Fruit fly (Drosophila melanogaster) whole organism, embryonic: Measurements from ENCODE around the gene Cyp4ac2.

ENCODE experiments used
- ATbp ChIP-seq: fragments of 200-800 bp; sonication (Bioruptor generic); optimal IDR thresholded peaks from 2 replicates; lab custom pipeline; 2017; ENCODE audit warnings: missing biosample characterization, mild to moderate bottlenecking, missing genetic modification characterization, missing genetic modification reagents
- B-H1 ChIP-seq: fragments of 200-800 bp; sonication (Bioruptor generic); IDR thresholded peaks from 3 replicates; pipeline ENCODE4 v1.3.6; 2022; ENCODE audit warnings: missing biosample characterization, missing genetic modification characterization
- Bteb2 ChIP-seq: fragments of 200-800 bp; sonication (Bioruptor generic); optimal IDR thresholded peaks from 2 replicates; lab custom pipeline; 2016; ENCODE audit warnings: missing biosample characterization, missing genetic modification characterization
- CG11723 ChIP-seq: fragments of 200-800 bp; sonication (Bioruptor generic); optimal IDR thresholded peaks from 2 replicates; lab custom pipeline; 2017; ENCODE audit warnings: missing biosample characterization, mild to moderate bottlenecking, missing genetic modification characterization
- CG1647 ChIP-seq: fragments of 200-800 bp; sonication (Bioruptor generic); optimal IDR thresholded peaks from 3 replicates; lab custom pipeline; 2016; ENCODE audit warnings: missing biosample characterization, missing genetic modification characterization
- CG18764 ChIP-seq: fragments of 200-800 bp; sonication (Bioruptor generic); optimal IDR thresholded peaks from 3 replicates; lab custom pipeline; 2016; ENCODE audit warnings: missing biosample characterization, missing genetic modification characterization
- CG2712 ChIP-seq: fragments of 200-800 bp; optimal IDR thresholded peaks from 3 replicates; lab custom pipeline; 2019; ENCODE audit warnings: missing biosample characterization, mild to moderate bottlenecking, missing genetic modification characterization, moderate library complexity
- CG32532 ChIP-seq: fragments of 200-800 bp; sonication (Bioruptor generic); IDR thresholded peaks from 2 replicates; pipeline ENCODE4 v1.3.6; 2022; ENCODE audit warnings: missing biosample characterization, missing genetic modification characterization
- CG3995 ChIP-seq: fragments of 200-800 bp; sonication (Bioruptor generic); optimal IDR thresholded peaks from 3 replicates; lab custom pipeline; 2016; ENCODE audit warnings: missing biosample characterization, missing genetic modification characterization
- CG42726 ChIP-seq: fragments of 200-800 bp; sonication (Bioruptor generic); IDR thresholded peaks from 2 replicates; pipeline ENCODE4 v1.3.6; 2022; ENCODE audit warnings: missing biosample characterization, missing genetic modification characterization; ENCODE audit not compliant: partially characterized antibody
- CG4820 ChIP-seq: fragments of 200-800 bp; sonication (Bioruptor generic); optimal IDR thresholded peaks from 3 replicates; lab custom pipeline; 2016; ENCODE audit warnings: missing biosample characterization, missing genetic modification characterization
- CG7786 ChIP-seq: fragments of 200-800 bp; sonication (Bioruptor generic); optimal IDR thresholded peaks from 2 replicates; lab custom pipeline; 2016; ENCODE audit warnings: missing biosample characterization, missing genetic modification characterization
- CG9876 ChIP-seq: fragments of 200-800 bp; sonication (Bioruptor generic); optimal IDR thresholded peaks from 2 replicates; lab custom pipeline; 2016; ENCODE audit warnings: missing biosample characterization, missing genetic modification characterization
- Dbx ChIP-seq: fragments of 200-800 bp; sonication (Bioruptor generic); IDR thresholded peaks from 3 replicates; pipeline ENCODE4 v1.3.6; 2022; ENCODE audit warnings: missing biosample characterization, missing genetic modification characterization
- Dek ChIP-seq: fragments of 200-800 bp; sonication (Bioruptor generic); optimal IDR thresholded peaks from 3 replicates; lab custom pipeline; 2019; ENCODE audit warnings: missing biosample characterization, mild to moderate bottlenecking, missing genetic modification characterization, moderate library complexity
- Kr ChIP-seq: fragments of 200-800 bp; sonication (Bioruptor generic); optimal IDR thresholded peaks from 2 replicates; lab custom pipeline; 2017; ENCODE audit warnings: missing biosample characterization, mild to moderate bottlenecking, missing genetic modification characterization
- Lhr ChIP-seq: fragments of 200-800 bp; sonication (Bioruptor generic); optimal IDR thresholded peaks from 3 replicates; lab custom pipeline; 2017; ENCODE audit warnings: mild to moderate bottlenecking, missing biosample characterization, missing genetic modification reagents, missing genetic modification characterization
- Max ChIP-seq: fragments of 200-800 bp; sonication (Bioruptor generic); optimal IDR thresholded peaks from 2 replicates; lab custom pipeline; 2016; ENCODE audit warnings: missing biosample characterization, mild to moderate bottlenecking, missing genetic modification characterization
- NFAT ChIP-seq: fragments of 200-800 bp; sonication (Bioruptor generic); IDR thresholded peaks from 2 replicates; pipeline ENCODE4 v1.3.6; 2022; ENCODE audit warnings: missing biosample characterization, missing genetic modification characterization
- Nf-YB ChIP-seq: fragments of 200-800 bp; sonication (Bioruptor generic); optimal IDR thresholded peaks from 3 replicates; lab custom pipeline; 2019; ENCODE audit warnings: missing biosample characterization, mild to moderate bottlenecking, missing genetic modification characterization, moderate library complexity
- Nf-YC ChIP-seq: fragments of 200-800 bp; optimal IDR thresholded peaks from 3 replicates; lab custom pipeline; 2019; ENCODE audit warnings: missing biosample characterization, mild to moderate bottlenecking, missing genetic modification characterization, moderate library complexity
- Opbp ChIP-seq: fragments of 200-800 bp; sonication (Bioruptor generic); IDR thresholded peaks from 3 replicates; pipeline ENCODE4 v1.3.6; 2022; ENCODE audit warnings: missing biosample characterization, missing genetic modification characterization; ENCODE audit not compliant: partially characterized antibody
- Optix ChIP-seq: fragments of 200-800 bp; sonication (Bioruptor generic); IDR thresholded peaks from 3 replicates; pipeline ENCODE4 v1.3.6; 2022; ENCODE audit warnings: missing biosample characterization, missing genetic modification characterization
- Ssrp ChIP-seq: fragments of 200-800 bp; sonication (Bioruptor generic); optimal IDR thresholded peaks from 2 replicates; lab custom pipeline; 2018; ENCODE audit warnings: missing biosample characterization, mild to moderate bottlenecking, missing genetic modification characterization, moderate library complexity
- Usf ChIP-seq: fragments of 200-800 bp; sonication (Bioruptor generic); optimal IDR thresholded peaks from 2 replicates; lab custom pipeline; 2017; ENCODE audit warnings: missing genotype, missing biosample characterization, missing genetic modification characterization
- ase ChIP-seq: fragments of 200-800 bp; sonication (Bioruptor generic); IDR thresholded peaks from 3 replicates; pipeline ENCODE4 v1.3.6; 2022; ENCODE audit warnings: missing biosample characterization, missing genetic modification characterization
- bbx ChIP-seq: fragments of 200-800 bp; sonication (Bioruptor generic); IDR thresholded peaks from 2 replicates; pipeline ENCODE4 v1.3.6; 2022; ENCODE audit warnings: missing biosample characterization, missing genetic modification characterization; ENCODE audit not compliant: partially characterized antibody
- cad ChIP-seq: fragments of >200 bp; optimal IDR thresholded peaks from 2 replicates; lab custom pipeline; 2017; ENCODE audit warnings: missing biosample characterization, missing genetic modification characterization
- dmrt11E ChIP-seq: fragments of 200-800 bp; sonication (Bioruptor generic); optimal IDR thresholded peaks from 3 replicates; lab custom pipeline; 2018; ENCODE audit warnings: missing biosample characterization, mild to moderate bottlenecking, missing genetic modification characterization, moderate library complexity
- ftz-f1 ChIP-seq: fragments of 200-800 bp; sonication (Bioruptor generic); optimal IDR thresholded peaks from 2 replicates; lab custom pipeline; 2016; ENCODE audit warnings: missing biosample characterization, missing genetic modification characterization
- gcm ChIP-seq: fragments of 200-800 bp; sonication (Bioruptor generic); optimal IDR thresholded peaks from 2 replicates; lab custom pipeline; 2019; ENCODE audit warnings: missing biosample characterization, mild to moderate bottlenecking, missing genetic modification characterization, moderate library complexity
- gem ChIP-seq: fragments of 200-800 bp; sonication (Bioruptor generic); optimal IDR thresholded peaks from 2 replicates; lab custom pipeline; 2019; ENCODE audit warnings: missing biosample characterization, mild to moderate bottlenecking, missing genetic modification characterization, moderate library complexity
- gfzf ChIP-seq: fragments of 200-800 bp; sonication (Bioruptor generic); optimal IDR thresholded peaks from 2 replicates; lab custom pipeline; 2016; ENCODE audit warnings: missing biosample characterization, mild to moderate bottlenecking, missing genetic modification characterization, moderate library complexity
- hkb ChIP-seq, 2 experiments: fragments of 200-800 bp in 1 of 2; fragments of >200 bp in 1 of 2; sonication (Bioruptor generic) in 1 of 2; IDR thresholded peaks in 1 of 2; optimal IDR thresholded peaks in 1 of 2; 2 replicates each; pipeline versions ENCODE4 v1.3.6 to Lab custom; 2017 to 2022; ENCODE audit warnings: missing biosample characterization in 1 of 2, missing genetic modification characterization in 1 of 2
- inv ChIP-seq: fragments of 200-800 bp; sonication (Bioruptor generic); IDR thresholded peaks from 2 replicates; pipeline ENCODE4 v1.3.6; 2022; ENCODE audit warnings: missing biosample characterization, missing genetic modification characterization; ENCODE audit not compliant: partially characterized antibody
- kay ChIP-seq: fragments of 200-800 bp; sonication (Bioruptor generic); optimal IDR thresholded peaks from 2 replicates; lab custom pipeline; 2016; ENCODE audit warnings: missing biosample characterization, missing genetic modification characterization
- lab ChIP-seq: fragments of 200-800 bp; sonication (Bioruptor generic); optimal IDR thresholded peaks from 3 replicates; lab custom pipeline; 2017; ENCODE audit warnings: missing biosample characterization, missing genetic modification characterization, mild to moderate bottlenecking, moderate library complexity, missing genetic modification reagents
- nmo ChIP-seq: fragments of 200-800 bp; sonication (Bioruptor generic); optimal IDR thresholded peaks from 2 replicates; lab custom pipeline; 2018; ENCODE audit warnings: missing biosample characterization, mild to moderate bottlenecking, missing genetic modification characterization, moderate library complexity
- otp ChIP-seq: fragments of 200-800 bp; sonication (Bioruptor generic); IDR thresholded peaks from 3 replicates; pipeline ENCODE4, ENCODE4 v1.3.6; 2022; ENCODE audit warnings: missing biosample characterization, missing genetic modification characterization
- pnt ChIP-seq: fragments of 200-800 bp; sonication (Bioruptor generic); optimal IDR thresholded peaks from 3 replicates; lab custom pipeline; 2016; ENCODE audit warnings: missing biosample characterization, missing genetic modification characterization
- rib ChIP-seq: fragments of 200-800 bp; sonication (Bioruptor generic); IDR thresholded peaks from 2 replicates; pipeline ENCODE4 v1.3.6; 2022; ENCODE audit warnings: missing biosample characterization, missing genetic modification characterization
- scrt ChIP-seq: fragments of 200-800 bp; sonication (Bioruptor generic); optimal IDR thresholded peaks from 2 replicates; lab custom pipeline; 2018; ENCODE audit warnings: missing biosample characterization, mild to moderate bottlenecking, missing genetic modification characterization, moderate library complexity
- sens-2 ChIP-seq: fragments of 200-800 bp; sonication (Bioruptor generic); IDR thresholded peaks from 2 replicates; pipeline ENCODE4 v1.3.6; 2022; ENCODE audit warnings: missing biosample characterization, missing genetic modification characterization
- sisA ChIP-seq: fragments of 200-800 bp; sonication (Bioruptor generic); IDR thresholded peaks from 2 replicates; pipeline ENCODE4 v1.3.6; 2022; ENCODE audit warnings: missing biosample characterization, missing genetic modification characterization
- slp2 ChIP-seq: fragments of 200-800 bp; sonication (Bioruptor generic); optimal IDR thresholded peaks from 2 replicates; lab custom pipeline; 2016; ENCODE audit warnings: missing biosample characterization, missing genetic modification characterization
- so ChIP-seq: fragments of 200-800 bp; sonication (Bioruptor generic); IDR thresholded peaks from 3 replicates; pipeline ENCODE4 v1.3.6; 2022; ENCODE audit warnings: missing biosample characterization, missing genetic modification characterization
- twi ChIP-seq: fragments of 200-800 bp; optimal IDR thresholded peaks from 2 replicates; lab custom pipeline; 2019; ENCODE audit warnings: missing biosample characterization, mild to moderate bottlenecking, missing genetic modification characterization, moderate library complexity
- vvl ChIP-seq: fragments of 200-800 bp; sonication (Bioruptor generic); IDR thresholded peaks from 2 replicates; pipeline ENCODE4 v1.3.6; 2022; ENCODE audit warnings: missing biosample characterization, missing genetic modification characterization
- wdn ChIP-seq: fragments of 200-800 bp; sonication (Bioruptor generic); IDR thresholded peaks from 2 replicates; pipeline ENCODE4 v1.3.6; 2022; ENCODE audit warnings: missing biosample characterization, missing genetic modification characterization
- zen2 ChIP-seq: fragments of 200-800 bp; sonication (Bioruptor generic); IDR thresholded peaks from 3 replicates; pipeline ENCODE4 v1.3.6; 2022; ENCODE audit warnings: missing biosample characterization, missing genetic modification characterization; ENCODE audit not compliant: partially characterized antibody

Cyp4ac2 gene

DNA sequence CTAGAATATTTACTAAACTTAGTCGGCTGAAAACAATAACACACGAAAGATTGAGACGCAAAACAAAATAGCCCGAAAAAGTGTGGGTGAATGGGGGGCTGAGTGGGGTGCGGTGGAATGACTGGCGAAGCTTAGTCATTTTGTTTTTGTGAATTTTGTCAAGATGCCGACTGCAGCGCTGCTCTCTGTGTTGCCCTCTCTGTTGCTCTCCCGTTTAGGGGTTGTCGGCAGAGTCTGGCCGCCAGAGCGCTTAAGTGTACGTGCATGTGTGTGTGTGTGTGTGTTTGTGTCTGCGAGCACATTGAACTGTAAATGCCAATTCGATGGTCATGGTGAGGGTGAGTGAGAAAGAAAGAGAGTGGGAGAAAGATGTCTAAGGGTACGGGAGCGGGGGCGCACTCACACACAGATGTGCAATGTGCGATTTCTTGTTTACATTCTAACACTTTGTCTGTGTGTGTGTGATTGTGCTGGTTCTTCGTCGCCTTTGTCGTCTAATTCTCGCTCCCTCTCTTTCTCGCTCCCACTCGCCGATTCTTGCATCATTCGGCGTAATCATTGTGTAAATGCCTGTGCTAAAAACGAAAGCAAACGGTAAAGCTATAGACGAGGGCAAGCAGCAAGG lies 40.3 kb downstream of the Cyp4ac2 start (continued):
- TF ChIP-seq kay (peak; percentile 71), wdn (GFP tag; lab: Robert Waterston, UW) (no peak), ase (GFP tag; lab: Robert Waterston, UW) (no peak), Ssrp (no peak), nmo (GFP tag; lab: Kevin White, UChicago) (peak; percentile 14), vvl (GFP tag; lab: Robert Waterston, UW) (no peak), sisA (GFP tag; lab: Robert Waterston, UW) (no peak), CG18764 (GFP tag; lab: Kevin White, UChicago) (no peak), Lhr (GFP tag; lab: Kevin White, UChicago) (no peak), rib (peak; percentile 77; the same call in 1 of the 2 replicates), Nf-YC (tag; lab: Kevin White, UChicago) (peak; percentile 18), otp (GFP tag; lab: Robert Waterston, UW) (0 out of 3 replicates have a peak, but pooled peaks have one; percentile 20), Bteb2 (GFP tag; lab: Kevin White, UChicago) (no peak), Dek (no peak), CG3995 (GFP tag; lab: Kevin White, UChicago) (no peak), gcm (GFP tag; lab: Kevin White, UChicago) (peak; percentile 30), cad (GFP tag; lab: Kevin White, UChicago) (no peak), inv (GFP tag; lab: Robert Waterston, UW) (no peak), gem (no peak), lab (GFP tag; lab: Kevin White, UChicago) (no peak), pnt (GFP tag; lab: Kevin White, UChicago) (no peak), twi (tag; lab: Kevin White, UChicago) (no peak), zen2 (GFP tag; lab: Robert Waterston, UW) (peak; percentile 31; the same call in 1 of the 3 replicates), Optix (GFP tag; lab: Robert Waterston, UW) (no peak), CG11723 (GFP tag; lab: Kevin White, UChicago) (no peak), ftz-f1 (GFP tag; lab: Kevin White, UChicago) (peak; percentile 59), Opbp (GFP tag; lab: Robert Waterston, UW) (no peak), slp2 (GFP tag; lab: Kevin White, UChicago) (no peak), CG1647 (GFP tag; lab: Kevin White, UChicago) (no peak), CG9876 (no peak), bbx (GFP tag; lab: Robert Waterston, UW) (0 out of 2 replicates have a peak, but pooled peaks have one; percentile 40), NFAT (no peak), gfzf (GFP tag; lab: Kevin White, UChicago) (no peak), CG7786 (GFP tag; lab: Kevin White, UChicago) (no peak), dmrt11E (no peak), scrt (GFP tag; lab: Kevin White, UChicago) (no peak), B-H1 (no peak), CG4820 (GFP tag; lab: Kevin White, UChicago) (no peak), CG32532 (GFP tag; lab: Robert Waterston, UW) (peak; percentile 26; the same call in 1 of the 2 replicates), ATbp (no peak), Max (no peak), Dbx (GFP tag; lab: Robert Waterston, UW) (peak; percentile 49; the same call in 1 of the 3 replicates), sens-2 (GFP tag; lab: Robert Waterston, UW) (no peak), Nf-YB (GFP tag; lab: Kevin White, UChicago) (no peak), Usf (GFP tag; lab: Kevin White, UChicago) (no peak), CG42726 (GFP tag; lab: Robert Waterston, UW) (no peak), hkb (optimal IDR thresholded peaks at IDR 0.05; lab: Kevin White, UChicago) (no peak), hkb (GFP tag; IDR thresholded peaks at IDR 0.05; lab: Robert Waterston, UW) (0 out of 2 replicates have a peak, but pooled peaks have one; percentile 8), so (GFP tag; lab: Robert Waterston, UW) (no peak), Kr (GFP tag; lab: Kevin White, UChicago) (no peak), CG2712 (tag; lab: Kevin White, UChicago) (no peak)
